Fruit fly (Drosophila melanogaster): ENCODE data around the gene CG11927.

CG11927 gene

DNA sequence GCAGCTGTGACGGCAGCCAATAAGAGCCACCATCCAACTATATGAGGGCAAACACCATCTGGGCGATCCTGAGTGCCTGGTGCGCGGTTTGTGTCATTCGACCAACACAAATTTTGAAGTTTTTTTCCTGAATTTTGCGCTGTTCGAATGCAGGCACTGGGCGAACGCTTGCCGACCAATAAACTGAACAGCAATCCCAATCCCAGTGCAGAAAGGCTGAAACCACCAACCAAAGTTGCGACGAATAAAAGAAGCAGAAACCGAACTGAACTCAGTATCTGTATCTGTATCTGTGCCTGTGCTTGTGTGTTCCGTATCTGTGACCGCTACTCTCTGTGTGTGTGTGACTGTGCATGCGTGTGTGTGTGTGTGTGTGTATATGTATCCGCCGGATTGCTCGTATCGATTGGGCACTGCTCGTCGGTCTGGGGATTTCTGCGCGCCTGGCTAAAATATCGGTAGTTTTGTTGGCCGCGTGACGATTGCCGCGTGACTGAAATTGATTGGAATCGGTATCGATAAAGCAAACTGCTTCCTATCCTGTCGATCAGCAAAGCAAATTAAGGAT is 36.0 kb upstream of the CG11927 start (continued):
- TF ChIP-seq CG6689 (GFP tag; IDR thresholded peaks at IDR 0.05) (no peak), CG34376 (GFP tag; optimal IDR thresholded peaks at IDR 0.05) (peak; percentile 95), disco-r (GFP tag; optimal IDR thresholded peaks at IDR 0.05) (no peak), ftz-f1 (GFP tag; optimal IDR thresholded peaks at IDR 0.05) (peak; percentile 91), bab2 (GFP tag; optimal IDR thresholded peaks at IDR 0.05) (no peak), CG32532 (GFP tag; IDR thresholded peaks at IDR 0.05) (peak; percentile 48; the same call in 1 of the 2 replicates), H2.0 (GFP tag; IDR thresholded peaks at IDR 0.05) (no peak), CG10267 (tag; optimal IDR thresholded peaks at IDR 0.05) (no peak), en (GFP tag; optimal IDR thresholded peaks at IDR 0.05) (no peak), lola (GFP tag; optimal IDR thresholded peaks at IDR 0.05) (peak in 1 of 3 experiments; percentile 90), CG12769 (tag; optimal IDR thresholded peaks at IDR 0.05) (peak; percentile 99), gfzf (GFP tag; optimal IDR thresholded peaks at IDR 0.05) (no peak), CG6765 (GFP tag; optimal IDR thresholded peaks at IDR 0.05) (peak; percentile 23), HLH4C (GFP tag; IDR thresholded peaks at IDR 0.05; ENCODE audit: partially characterized antibody) (peak; percentile 60; the same call in 1 of the 3 replicates), CG7839 (tag; optimal IDR thresholded peaks at IDR 0.05) (no peak), Opbp (GFP tag; IDR thresholded peaks at IDR 0.05; ENCODE audit: partially characterized antibody) (peak; percentile 82), CG1529 (GFP tag; optimal IDR thresholded peaks at IDR 0.05) (peak; percentile 27), lov (optimal IDR thresholded peaks at IDR 0.05) (no peak), lov (GFP tag; IDR thresholded peaks at IDR 0.05) (0 out of 3 replicates have a peak, but pooled peaks have one; percentile 58), CG2712 (tag; optimal IDR thresholded peaks at IDR 0.05) (peak; percentile 30), CG7963 (GFP tag; IDR thresholded peaks at IDR 0.05; ENCODE audit: partially characterized antibody) (peak; percentile 71), CG9215 (GFP tag; IDR thresholded peaks at IDR 0.05) (no peak), Sry-δ (GFP tag; optimal IDR thresholded peaks at IDR 0.05) (no peak), CG31365 (tag; optimal IDR thresholded peaks at IDR 0.05) (peak; percentile 44), Oaz (GFP tag; IDR thresholded peaks at IDR 0.05) (no peak), cad (GFP tag; optimal IDR thresholded peaks at IDR 0.05) (no peak), NC2β (GFP tag; optimal IDR thresholded peaks at IDR 0.05) (no peak), CG17361 (GFP tag; IDR thresholded peaks at IDR 0.05) (no peak), dimm (GFP tag; IDR thresholded peaks at IDR 0.05) (no peak), CG13296 (GFP tag; optimal IDR thresholded peaks at IDR 0.05) (peak; percentile 8), Hr78 (GFP tag; optimal IDR thresholded peaks at IDR 0.05) (peak in 1 of 2 experiments; percentile 52), CG1647 (GFP tag; optimal IDR thresholded peaks at IDR 0.05) (no peak), CG34422 (GFP tag; IDR thresholded peaks at IDR 0.05) (peak; percentile 46; the same call in 1 of the 3 replicates), CG4707 (GFP tag; optimal IDR thresholded peaks at IDR 0.05) (peak; percentile 17), CG34224 (GFP tag; IDR thresholded peaks at IDR 0.05; ENCODE audit: partially characterized antibody) (peak; percentile 80), Deaf1 (tag; optimal IDR thresholded peaks at IDR 0.05) (peak; percentile 80), Side (GFP tag; optimal IDR thresholded peaks at IDR 0.05) (no peak), tin (GFP tag; optimal IDR thresholded peaks at IDR 0.05) (no peak), CG12219 (GFP tag; optimal IDR thresholded peaks at IDR 0.05) (no peak), CG17912 (GFP tag; optimal IDR thresholded peaks at IDR 0.05) (peak; percentile 53), CG14860 (GFP tag; IDR thresholded peaks at IDR 0.05; ENCODE audit: partially characterized antibody) (peak; percentile 51; the same call in 1 of the 3 replicates), NFAT (GFP tag; IDR thresholded peaks at IDR 0.05) (peak; percentile 32; the same call in 1 of the 2 replicates), row (GFP tag; IDR thresholded peaks at IDR 0.05) (no peak; the same call in 2 of the 3 replicates), chif (GFP tag; optimal IDR thresholded peaks at IDR 0.05) (no peak), insv (GFP tag; optimal IDR thresholded peaks at IDR 0.05) (no peak), CG18476 (GFP tag; optimal IDR thresholded peaks at IDR 0.05) (no peak), dm (GFP tag; optimal IDR thresholded peaks at IDR 0.05) (no peak), CG13894 (tag; optimal IDR thresholded peaks at IDR 0.05) (peak; percentile 93), CG4282 (GFP tag; optimal IDR thresholded peaks at IDR 0.05) (no peak), Neu2 (GFP tag; optimal IDR thresholded peaks at IDR 0.05; ENCODE audit: borderline replicate concordance) (peak; percentile 69)
